Worm (Caenorhabditis elegans) whole organism, late embryonic: ENCODE data around the gene rsef-1.

Experiments
- C08G9.2 ChIP-seq: sonication (generic microtip); optimal IDR thresholded peaks from 2 replicates; lab custom pipeline; 2016; ENCODE audit warnings: mild to moderate bottlenecking, missing genetic modification characterization, moderate library complexity, missing compliant biosample characterization
- K02D7.2 ChIP-seq: sonication (generic microtip); optimal IDR thresholded peaks from 2 replicates; lab custom pipeline; 2017; ENCODE audit warnings: mild to moderate bottlenecking, missing genetic modification characterization, missing compliant biosample characterization
- K09A11.1 ChIP-seq: sonication (generic microtip); optimal IDR thresholded peaks from 2 replicates; lab custom pipeline; 2017; ENCODE audit warnings: antibody characterized with exemption, mild to moderate bottlenecking, missing genetic modification characterization, missing compliant biosample characterization; ENCODE audit not compliant: insufficient read depth
- T23F11.4 ChIP-seq: fragments of 200-800 bp; sonication (Bioruptor generic); optimal IDR thresholded peaks from 2 replicates; lab custom pipeline; 2018; ENCODE audit warnings: mild to moderate bottlenecking, missing genetic modification characterization, missing compliant biosample characterization
- Y22D7AL.16 ChIP-seq: sonication (generic microtip); optimal IDR thresholded peaks from 2 replicates; lab custom pipeline; 2016; ENCODE audit warnings: missing genetic modification characterization, missing compliant biosample characterization
- ahr-1 ChIP-seq: sonication (generic microtip); optimal IDR thresholded peaks from 2 replicates; lab custom pipeline; 2016; ENCODE audit warnings: missing genetic modification characterization, missing compliant biosample characterization
- ceh-18 ChIP-seq: sonication (generic microtip); optimal IDR thresholded peaks from 2 replicates; lab custom pipeline; 2016; ENCODE audit warnings: missing genetic modification characterization, missing compliant biosample characterization
- ceh-19 ChIP-seq: fragments of 200-800 bp; sonication (Bioruptor generic); optimal IDR thresholded peaks from 2 replicates; lab custom pipeline; 2018; ENCODE audit warnings: mild to moderate bottlenecking, missing genetic modification characterization, missing compliant biosample characterization
- ceh-24 ChIP-seq: sonication (generic microtip); optimal IDR thresholded peaks from 2 replicates; lab custom pipeline; 2016; ENCODE audit warnings: mild to moderate bottlenecking, missing genetic modification characterization, missing compliant biosample characterization
- ceh-31 ChIP-seq: sonication (generic microtip); optimal IDR thresholded peaks from 2 replicates; lab custom pipeline; 2016; ENCODE audit warnings: missing genetic modification characterization, missing compliant biosample characterization
- ceh-34 ChIP-seq: sonication (generic microtip); optimal IDR thresholded peaks from 2 replicates; lab custom pipeline; 2016; ENCODE audit warnings: mild to moderate bottlenecking, missing genetic modification characterization, missing compliant biosample characterization
- ceh-45 ChIP-seq: fragments of 200-800 bp; sonication (Bioruptor generic); IDR thresholded peaks from 2 replicates; pipeline ENCODE4 v1.3.6; 2022; ENCODE audit warnings: missing genetic modification reagents, missing genetic modification characterization, missing compliant biosample characterization
- ceh-48 ChIP-seq: sonication (generic microtip); optimal IDR thresholded peaks from 2 replicates; lab custom pipeline; 2016; ENCODE audit warnings: missing genetic modification characterization, inconsistent platforms, missing compliant biosample characterization
- ceh-6 ChIP-seq: fragments of 200-800 bp; sonication (Bioruptor generic); optimal IDR thresholded peaks from 2 replicates; lab custom pipeline; 2018; ENCODE audit warnings: mild to moderate bottlenecking, missing genetic modification characterization, missing compliant biosample characterization
- ceh-9 ChIP-seq: sonication (generic microtip); optimal IDR thresholded peaks from 2 replicates; lab custom pipeline; 2016; ENCODE audit warnings: mild to moderate bottlenecking, missing genetic modification characterization, inconsistent platforms, missing compliant biosample characterization
- elt-2 ChIP-seq: sonication (generic microtip); optimal IDR thresholded peaks from 2 replicates; lab custom pipeline; 2016; ENCODE audit warnings: missing genetic modification reagents, missing genetic modification characterization, missing compliant biosample characterization
- ets-4 ChIP-seq: sonication (generic microtip); optimal IDR thresholded peaks from 2 replicates; lab custom pipeline; 2016; ENCODE audit warnings: missing genetic modification characterization, missing compliant biosample characterization
- eyg-1 ChIP-seq: sonication (generic microtip); optimal IDR thresholded peaks from 2 replicates; lab custom pipeline; 2016; ENCODE audit warnings: missing genotype, missing genetic modification characterization, missing compliant biosample characterization
- fax-1 ChIP-seq: sonication (generic microtip); optimal IDR thresholded peaks from 2 replicates; lab custom pipeline; 2016; ENCODE audit warnings: missing genotype, missing genetic modification characterization, missing compliant biosample characterization
- fkh-10 ChIP-seq: fragments of 150-350 bp; optimal IDR thresholded peaks from 2 replicates; lab custom pipeline; 2014; ENCODE audit warnings: missing biosample characterization, missing genetic modification reagents, missing genetic modification characterization
- gmeb-2 ChIP-seq: sonication (generic microtip); optimal IDR thresholded peaks from 2 replicates; lab custom pipeline; 2016; ENCODE audit warnings: missing genetic modification characterization, inconsistent platforms, missing compliant biosample characterization
- hlh-13 ChIP-seq: fragments of 200-800 bp; sonication (Bioruptor generic); optimal IDR thresholded peaks from 2 replicates; lab custom pipeline; 2018; ENCODE audit warnings: mild to moderate bottlenecking, missing genetic modification characterization, missing compliant biosample characterization
- hlh-15 ChIP-seq: sonication (generic microtip); optimal IDR thresholded peaks from 2 replicates; lab custom pipeline; 2016; ENCODE audit warnings: missing genetic modification characterization, missing compliant biosample characterization
- hlh-30 ChIP-seq: sonication (generic microtip); optimal IDR thresholded peaks from 2 replicates; lab custom pipeline; 2017; ENCODE audit warnings: antibody characterized with exemption, missing genetic modification characterization, missing compliant biosample characterization; ENCODE audit not compliant: insufficient read depth
- hlh-8 ChIP-seq: sonication (generic microtip); optimal IDR thresholded peaks from 2 replicates; lab custom pipeline; 2016; ENCODE audit warnings: missing genotype, missing genetic modification characterization, missing compliant biosample characterization
- lim-6 ChIP-seq: sonication (generic microtip); optimal IDR thresholded peaks from 2 replicates; lab custom pipeline; 2016; ENCODE audit warnings: missing genetic modification characterization, missing compliant biosample characterization
- lin-11 ChIP-seq: fragments of 200-800 bp; sonication (Bioruptor generic); optimal IDR thresholded peaks from 2 replicates; lab custom pipeline; 2018; ENCODE audit warnings: mild to moderate bottlenecking, missing genetic modification characterization, missing compliant biosample characterization
- madf-2 ChIP-seq: sonication (generic microtip); optimal IDR thresholded peaks from 2 replicates; lab custom pipeline; 2017; ENCODE audit warnings: missing genetic modification characterization, missing compliant biosample characterization
- nfya-1 ChIP-seq: sonication (generic microtip); optimal IDR thresholded peaks from 2 replicates; lab custom pipeline; 2017; ENCODE audit warnings: missing genetic modification characterization, mild to moderate bottlenecking, missing compliant biosample characterization, antibody characterized with exemption, moderate library complexity
- nhr-11 ChIP-seq: fragments of 150-350 bp; optimal IDR thresholded peaks from 2 replicates; lab custom pipeline; 2014; ENCODE audit warnings: missing biosample characterization, missing genetic modification characterization
- nhr-232 ChIP-seq: sonication (generic microtip); optimal IDR thresholded peaks from 2 replicates; lab custom pipeline; 2016; ENCODE audit warnings: missing genetic modification characterization, missing compliant biosample characterization
- odd-2 ChIP-seq: sonication (generic microtip); optimal IDR thresholded peaks from 2 replicates; lab custom pipeline; 2017; ENCODE audit warnings: antibody characterized with exemption, mild to moderate bottlenecking, missing genetic modification characterization, missing compliant biosample characterization
- pat-9 ChIP-seq: fragments of 200-800 bp; sonication (Bioruptor generic); optimal IDR thresholded peaks from 2 replicates; lab custom pipeline; 2018; ENCODE audit warnings: mild to moderate bottlenecking, missing genetic modification characterization, moderate library complexity, missing compliant biosample characterization
- pax-1 ChIP-seq: fragments of 150-350 bp; optimal IDR thresholded peaks from 2 replicates; lab custom pipeline; 2014; ENCODE audit warnings: missing biosample characterization, missing genetic modification characterization
- pha-2 ChIP-seq: sonication (generic microtip); optimal IDR thresholded peaks from 2 replicates; lab custom pipeline; 2017; ENCODE audit warnings: mild to moderate bottlenecking, missing genetic modification characterization, missing compliant biosample characterization
- pros-1 ChIP-seq: fragments of 150-350 bp; optimal IDR thresholded peaks from 2 replicates; lab custom pipeline; 2014; ENCODE audit warnings: missing biosample characterization, missing genetic modification reagents, missing genetic modification characterization
- rnt-1 ChIP-seq: sonication (generic microtip); optimal IDR thresholded peaks from 2 replicates; lab custom pipeline; 2016; ENCODE audit warnings: missing genetic modification characterization, missing compliant biosample characterization
- sdc-2 ChIP-seq: sonication (generic microtip); optimal IDR thresholded peaks from 2 replicates; lab custom pipeline; 2016; ENCODE audit warnings: missing genotype, missing genetic modification characterization, missing compliant biosample characterization
- tbx-2 ChIP-seq: sonication (generic microtip); optimal IDR thresholded peaks from 2 replicates; lab custom pipeline; 2016; ENCODE audit warnings: missing genetic modification characterization, missing compliant biosample characterization
- ttx-3 ChIP-seq: sonication (generic microtip); optimal IDR thresholded peaks from 2 replicates; lab custom pipeline; 2016; ENCODE audit warnings: missing genetic modification reagents, missing genetic modification characterization, missing compliant biosample characterization
- unc-42 ChIP-seq: sonication (generic microtip); optimal IDR thresholded peaks from 2 replicates; lab custom pipeline; 2016; ENCODE audit warnings: missing genotype, missing genetic modification characterization, missing compliant biosample characterization
- unc-55 ChIP-seq: sonication (generic microtip); optimal IDR thresholded peaks from 2 replicates; lab custom pipeline; 2017; ENCODE audit warnings: missing biosample characterization, missing genetic modification reagents, missing genetic modification characterization
- ztf-16 ChIP-seq: sonication (generic microtip); optimal IDR thresholded peaks from 2 replicates; lab custom pipeline; 2017; ENCODE audit warnings: missing genetic modification characterization, missing compliant biosample characterization

Gene rsef-1

DNA sequence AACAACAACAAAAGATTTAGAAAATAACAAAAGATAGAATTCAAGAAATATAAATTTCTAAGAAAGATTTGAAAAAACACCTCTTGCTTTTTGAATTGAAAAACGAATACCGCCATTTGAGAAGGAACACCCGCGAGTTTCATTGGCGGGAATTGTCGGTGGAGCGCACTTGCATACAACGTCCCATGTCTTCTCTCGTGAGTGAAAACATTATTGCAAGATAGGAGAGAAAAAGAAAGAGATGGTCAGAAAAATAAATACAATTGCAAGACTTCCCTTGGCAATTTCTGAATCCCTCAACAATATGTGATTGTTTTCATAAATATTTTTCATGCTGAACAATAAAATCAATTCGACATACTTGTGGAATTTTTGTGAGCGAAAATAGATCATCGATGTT is 46.9 kb upstream of the rsef-1 start, which contains the start of gene K10B3.5 (continued):
- TF ChIP-seq rnt-1 (tag; lab: Kevin White, UChicago) = peak; percentile 17
- peak; percentile 89 for TF ChIP-seq hlh-30 (tag; lab: Kevin White, UChicago)
- TF ChIP-seq nhr-11 (tag; lab: Kevin White, UChicago) = no peak
- TF ChIP-seq K09A11.1 (tag; lab: Kevin White, UChicago) = no peak
- no peak for TF ChIP-seq hlh-13 (GFP tag; lab: Kevin White, UChicago)

DNA sequence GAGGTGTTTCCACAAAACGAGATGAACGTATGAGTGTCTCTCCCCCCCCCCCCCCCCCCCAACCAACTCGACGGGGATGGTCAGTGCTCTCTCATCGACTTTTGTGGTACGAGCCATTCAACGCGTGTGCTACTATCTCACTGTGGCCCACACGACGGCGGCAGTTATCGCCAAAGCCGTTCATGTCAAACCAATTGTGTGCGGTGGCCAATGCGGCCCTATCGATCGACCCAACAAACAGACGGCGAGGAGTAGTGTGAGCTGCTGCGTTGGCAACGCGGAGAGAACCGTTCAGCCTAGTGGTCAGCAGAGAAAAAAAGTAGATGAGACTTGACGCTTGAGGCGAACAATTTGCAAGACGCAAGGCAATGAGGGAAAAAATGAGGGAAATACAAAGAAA is 43.6 kb upstream of the rsef-1 start:
- TF ChIP-seq lim-6 (tag; lab: Kevin White, UChicago) (no peak), gmeb-2 (tag; lab: Kevin White, UChicago) (no peak), hlh-8 (no peak), unc-55 (peak; percentile 20), rnt-1 (tag; lab: Kevin White, UChicago) (no peak), pat-9 (tag; lab: Kevin White, UChicago) (no peak), hlh-15 (no peak), pax-1 (tag; lab: Kevin White, UChicago) (no peak), ceh-31 (peak; percentile 15), tbx-2 (peak; percentile 59), ceh-34 (tag; lab: Kevin White, UChicago) (peak; percentile 8), madf-2 (no peak), ztf-16 (tag; lab: Kevin White, UChicago) (no peak), nfya-1 (peak; percentile 55), ceh-9 (tag; lab: Kevin White, UChicago) (no peak), ceh-48 (tag; lab: Kevin White, UChicago) (peak; percentile 60), sdc-2 (tag; lab: Kevin White, UChicago) (no peak), fkh-10 (GFP tag; lab: Kevin White, UChicago) (no peak), elt-2 (no peak), ceh-6 (GFP tag; lab: Kevin White, UChicago) (peak; percentile 33), lin-11 (no peak)

DNA sequence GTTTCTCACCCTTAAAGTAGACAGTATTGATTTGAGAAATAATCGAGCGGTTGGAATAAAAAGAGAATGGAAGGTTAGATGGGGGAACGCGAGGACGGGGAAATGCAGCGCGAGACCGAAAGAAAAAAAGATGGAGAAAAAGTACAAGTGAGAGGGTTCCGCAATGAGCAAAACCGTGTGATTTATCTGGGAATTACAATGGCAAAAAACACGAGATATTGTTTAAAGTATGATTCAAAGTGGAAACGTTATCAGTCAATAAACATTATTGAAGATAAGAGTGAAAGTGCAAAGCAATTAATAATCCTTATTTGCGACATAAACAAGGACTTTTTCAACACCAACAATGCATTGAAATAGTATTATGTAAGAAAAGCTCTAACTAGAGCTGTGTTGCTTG is 43.0 kb upstream of the rsef-1 start, which contains the start of gene ztf-13:
ztf-13 (minus strand) TSS at position 11 of the 400 bp plus-strand sequence.
- peak; percentile 4 for TF ChIP-seq elt-2
- TF ChIP-seq hlh-8 = no peak
- TF ChIP-seq, all 69 proteins: peak for 1

DNA sequence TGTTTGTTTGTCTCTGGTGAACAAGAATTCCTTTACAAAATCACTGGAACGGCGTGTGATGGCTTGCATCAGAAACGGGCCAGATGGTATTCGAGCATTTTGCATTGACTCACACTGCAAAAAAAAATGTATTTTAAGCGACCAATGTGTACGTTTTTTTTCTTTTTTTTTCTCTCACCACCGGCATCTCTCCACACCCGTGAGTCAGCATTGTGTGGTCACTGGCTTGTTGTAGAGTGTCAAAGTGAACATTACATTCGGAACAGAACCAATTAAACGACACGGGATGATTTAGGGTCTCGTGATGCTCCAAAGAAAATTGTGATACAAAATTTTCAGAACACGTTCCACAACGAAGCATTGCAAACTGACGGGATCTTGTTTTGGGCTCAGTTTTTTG is 42.4 kb upstream of the rsef-1 start:
- no peak for TF ChIP-seq ceh-18 (tag; lab: Kevin White, UChicago)
- no peak for TF ChIP-seq sdc-2 (tag; lab: Kevin White, UChicago)
- no peak for TF ChIP-seq tbx-2
- no peak for TF ChIP-seq elt-2
- TF ChIP-seq eyg-1 (tag; lab: Kevin White, UChicago) = no peak
- no peak for TF ChIP-seq ceh-6 (GFP tag; lab: Kevin White, UChicago)
- TF ChIP-seq K02D7.2 (tag; lab: Kevin White, UChicago) = no peak
- no peak for TF ChIP-seq pha-2 (tag; lab: Kevin White, UChicago)
- no peak for TF ChIP-seq ceh-24 (tag; lab: Kevin White, UChicago)
- no peak for TF ChIP-seq ceh-48 (tag; lab: Kevin White, UChicago)
- TF ChIP-seq madf-2 = no peak
- TF ChIP-seq ceh-19 (GFP tag; lab: Kevin White, UChicago) = no peak
- no peak for TF ChIP-seq ets-4 (tag; lab: Kevin White, UChicago)
- TF ChIP-seq, all 69 proteins: peak for 0

DNA sequence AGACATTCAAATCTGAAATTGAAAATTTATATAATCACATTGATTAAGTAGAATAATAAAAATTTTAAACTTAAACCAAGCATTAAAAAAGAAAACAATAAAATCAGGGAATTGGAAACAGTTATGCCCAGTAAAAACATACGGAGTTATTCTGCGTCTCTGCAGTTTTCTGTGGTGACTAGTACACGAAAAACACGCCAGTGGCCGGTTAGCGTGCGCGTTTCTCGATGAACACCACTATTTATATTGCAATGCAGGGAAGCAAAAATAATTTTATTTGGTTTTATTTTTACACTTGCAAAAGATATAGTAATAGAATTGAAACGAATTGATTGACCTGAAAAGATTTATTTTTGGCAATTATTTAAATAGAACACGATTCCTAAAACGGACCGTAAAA is 40.6 kb upstream of the rsef-1 start, which contains the start of gene sec-3:
sec-3 (minus strand) TSS at position 21 of the 400 bp plus-strand sequence.
- TF ChIP-seq K09A11.1 (tag; lab: Kevin White, UChicago) (no peak), Y22D7AL.16 (peak; percentile 43), ttx-3 (tag; lab: Kevin White, UChicago) (no peak), nfya-1 (peak; percentile 78), fkh-10 (GFP tag; lab: Kevin White, UChicago) (no peak), eyg-1 (tag; lab: Kevin White, UChicago) (no peak), fax-1 (peak; percentile 18), madf-2 (peak; percentile 53), hlh-13 (GFP tag; lab: Kevin White, UChicago) (no peak), pros-1 (tag; lab: Kevin White, UChicago) (no peak), C08G9.2 (tag; lab: Kevin White, UChicago) (no peak), nhr-232 (no peak), pax-1 (tag; lab: Kevin White, UChicago) (no peak), T23F11.4 (GFP tag; lab: Kevin White, UChicago) (no peak), unc-42 (tag; lab: Kevin White, UChicago) (peak; percentile 64), ceh-45 (0 out of 2 replicates have a peak, but pooled peaks have one; percentile 54), gmeb-2 (tag; lab: Kevin White, UChicago) (peak; percentile 37), ahr-1 (no peak), odd-2 (tag; lab: Kevin White, UChicago) (no peak), hlh-8 (peak; percentile 46), pat-9 (tag; lab: Kevin White, UChicago) (peak; percentile 3)
